Fruit fly (Drosophila melanogaster): ENCODE results near the gene CG45067.

CG45067 gene

dm6 chr3L:3127544-3127943 is 13.3 kb upstream of the CG45067 start, which contains the start of gene promL (continued):
- TF ChIP-seq CG15514 (GFP tag; optimal IDR thresholded peaks at IDR 0.05) = peak; percentile 88
- no peak for TF ChIP-seq CG4404 (GFP tag; IDR thresholded peaks at IDR 0.05)
- 0 out of 2 replicates have a peak, but pooled peaks have one; percentile 24 for TF ChIP-seq hbn (GFP tag; IDR thresholded peaks at IDR 0.05; ENCODE audit: partially characterized antibody)
- TF ChIP-seq Ada2b (GFP tag; IDR thresholded peaks at IDR 0.05) = peak; percentile 29; the same call in 1 of the 2 replicates
- no peak for TF ChIP-seq Dref (GFP tag; IDR thresholded peaks at IDR 0.05)
- TF ChIP-seq CTCF (GFP tag; optimal IDR thresholded peaks at IDR 0.05) = peak; percentile 47
- no peak for TF ChIP-seq NC2α (GFP tag; optimal IDR thresholded peaks at IDR 0.05)
- no peak for TF ChIP-seq hkb (optimal IDR thresholded peaks at IDR 0.05)
- TF ChIP-seq hkb (GFP tag; IDR thresholded peaks at IDR 0.05) = peak; percentile 58
- peak; percentile 42 for TF ChIP-seq Sin3A (optimal IDR thresholded peaks at IDR 0.05)
- TF ChIP-seq zen (tag; optimal IDR thresholded peaks at IDR 0.05) = peak; percentile 12
- TF ChIP-seq klu (GFP tag; IDR thresholded peaks at IDR 0.05) = no peak
- no peak for TF ChIP-seq Chrac-16 (GFP tag; optimal IDR thresholded peaks at IDR 0.05)
- TF ChIP-seq bowl (GFP tag; IDR thresholded peaks at IDR 0.05) = no peak
- TF ChIP-seq CG16863 (GFP tag; optimal IDR thresholded peaks at IDR 0.05) = peak; percentile 9
- peak; percentile 58 for TF ChIP-seq Nf-YB (GFP tag; optimal IDR thresholded peaks at IDR 0.05)
- peak; percentile 79 for TF ChIP-seq trem (tag; optimal IDR thresholded peaks at IDR 0.05)
- peak; percentile 39; the same call in 1 of the 2 replicates for TF ChIP-seq CG17328 (GFP tag; IDR thresholded peaks at IDR 0.05)
- peak; percentile 85 for TF ChIP-seq CG33213 (GFP tag; optimal IDR thresholded peaks at IDR 0.05)
- no peak for TF ChIP-seq z (GFP tag; IDR thresholded peaks at IDR 0.05)
- TF ChIP-seq dati (GFP tag; IDR thresholded peaks at IDR 0.05) = no peak
- no peak for TF ChIP-seq jigr1 (GFP tag; IDR thresholded peaks at IDR 0.05)
- no peak for TF ChIP-seq Atf6 (GFP tag; IDR thresholded peaks at IDR 0.05)
- TF ChIP-seq CG6254 (GFP tag; optimal IDR thresholded peaks at IDR 0.05) = no peak
- no peak for TF ChIP-seq CG10321 (GFP tag; IDR thresholded peaks at IDR 0.05)
- TF ChIP-seq CG4820 (GFP tag; optimal IDR thresholded peaks at IDR 0.05) = no peak
- peak; percentile 45 for TF ChIP-seq CG10979 (tag; optimal IDR thresholded peaks at IDR 0.05)
- TF ChIP-seq CG13424 (tag; optimal IDR thresholded peaks at IDR 0.05) = peak; percentile 29
- no peak for TF ChIP-seq Neu2 (GFP tag; optimal IDR thresholded peaks at IDR 0.05; ENCODE audit: borderline replicate concordance)
- TF ChIP-seq Deaf1 (tag; optimal IDR thresholded peaks at IDR 0.05) = peak; percentile 40
- peak; percentile 25 for TF ChIP-seq CG2875 (GFP tag; optimal IDR thresholded peaks at IDR 0.05)
- TF ChIP-seq zfh2 (GFP tag; optimal IDR thresholded peaks at IDR 0.05) = peak; percentile 6
- TF ChIP-seq CG4282 (GFP tag; optimal IDR thresholded peaks at IDR 0.05) = no peak
- no peak for TF ChIP-seq Ravus (GFP tag; IDR thresholded peaks at IDR 0.05)
- no peak for TF ChIP-seq Mrtf (GFP tag; IDR thresholded peaks at IDR 0.05)
- TF ChIP-seq CG8478 (optimal IDR thresholded peaks at IDR 0.05) = no peak
- TF ChIP-seq Xbp1 (GFP tag; optimal IDR thresholded peaks at IDR 0.05) = peak; percentile 33
- no peak for TF ChIP-seq ssp (GFP tag; IDR thresholded peaks at IDR 0.05)
- peak; percentile 48 for TF ChIP-seq ewg (GFP tag; optimal IDR thresholded peaks at IDR 0.05)
- TF ChIP-seq Poxn (GFP tag; IDR thresholded peaks at IDR 0.05) = no peak
- peak; percentile 20 for TF ChIP-seq bab2 (GFP tag; optimal IDR thresholded peaks at IDR 0.05)
- TF ChIP-seq ems (GFP tag; optimal IDR thresholded peaks at IDR 0.05) = peak; percentile 66
- TF ChIP-seq gsb-n (tag; optimal IDR thresholded peaks at IDR 0.05) = peak; percentile 67
- TF ChIP-seq CG3726 (GFP tag; IDR thresholded peaks at IDR 0.05) = no peak
- TF ChIP-seq Side (GFP tag; optimal IDR thresholded peaks at IDR 0.05) = peak; percentile 57
- TF ChIP-seq CG13296 (GFP tag; optimal IDR thresholded peaks at IDR 0.05) = peak; percentile 76
- TF ChIP-seq slp2 (GFP tag; optimal IDR thresholded peaks at IDR 0.05) = peak; percentile 50
- TF ChIP-seq Bdp1 (GFP tag; optimal IDR thresholded peaks at IDR 0.05) = peak; percentile 57
- peak; percentile 15 for TF ChIP-seq luna (GFP tag; optimal IDR thresholded peaks at IDR 0.05)
- TF ChIP-seq wek (GFP tag; optimal IDR thresholded peaks at IDR 0.05) = peak; percentile 54
- TF ChIP-seq Doc2 (GFP tag; IDR thresholded peaks at IDR 0.05) = no peak
- TF ChIP-seq B-H1 (GFP tag; IDR thresholded peaks at IDR 0.05) = no peak
- TF ChIP-seq CG7271 (tag; optimal IDR thresholded peaks at IDR 0.05) = peak; percentile 26
- TF ChIP-seq Nf-YC (tag; optimal IDR thresholded peaks at IDR 0.05) = peak; percentile 59

Data from whole organism, embryonic.